Worm (Caenorhabditis elegans): ENCODE measurements around the gene C34D4.10.

C34D4.10 gene

ce11 chrIV:7165723-7166122 is 44.5 kb upstream of the C34D4.10 start, which contains the start of gene rpc-1:
Gene rpc-1 (minus strand): TSS chrIV:7165748.
- TF ChIP-seq unc-39 (tag; optimal IDR thresholded peaks at IDR 0.05) (no peak), sma-9 (GFP tag; optimal IDR thresholded peaks at IDR 0.05) (no peak), sma-9 (tag; optimal IDR thresholded peaks at IDR 0.05) (no peak), C34F6.9 (tag; optimal IDR thresholded peaks at IDR 0.05) (peak; percentile 63), lsy-2 (tag; optimal IDR thresholded peaks at IDR 0.05) (peak in 1 of 2 experiments; percentile 56), mbf-1 (tag; optimal IDR thresholded peaks at IDR 0.05) (no peak), gmeb-1 (tag; optimal IDR thresholded peaks at IDR 0.05) (peak; percentile 83), nhr-129 (tag; optimal IDR thresholded peaks at IDR 0.05) (peak; percentile 85), elt-1 (tag; optimal IDR thresholded peaks at IDR 0.05) (no peak), egl-27 (tag; optimal IDR thresholded peaks at IDR 0.05) (no peak), fos-1 (tag; optimal IDR thresholded peaks at IDR 0.05) (no peak), nhr-25 (tag; optimal IDR thresholded peaks at IDR 0.05) (no peak), F13H6.1 (tag; optimal IDR thresholded peaks at IDR 0.05) (no peak), ztf-11 (tag; optimal IDR thresholded peaks at IDR 0.05) (no peak), nhr-12 (tag; optimal IDR thresholded peaks at IDR 0.05) (no peak)

- no peak for TF ChIP-seq mab-5 (tag; optimal IDR thresholded peaks at IDR 0.05)
These were observed 38.4 kb upstream of the C34D4.10 start for ce11 chrIV:7159586-7159985.

- no peak for TF ChIP-seq unc-62 (GFP tag; optimal IDR thresholded peaks at IDR 0.05)
- no peak for TF ChIP-seq lin-13 (GFP tag; optimal IDR thresholded peaks at IDR 0.05)
- TF ChIP-seq nhr-77 (tag; optimal IDR thresholded peaks at IDR 0.05) = no peak
- no peak for TF ChIP-seq peb-1 (tag; optimal IDR thresholded peaks at IDR 0.05)
- no peak for TF ChIP-seq gmeb-1 (tag; optimal IDR thresholded peaks at IDR 0.05)
- TF ChIP-seq unc-55 (GFP tag; optimal IDR thresholded peaks at IDR 0.05) = no peak
- no peak for TF ChIP-seq mdl-1 (tag; optimal IDR thresholded peaks at IDR 0.05)
- TF ChIP-seq ceh-82 (tag; optimal IDR thresholded peaks at IDR 0.05) = no peak
- TF ChIP-seq nhr-129 (tag; optimal IDR thresholded peaks at IDR 0.05) = no peak
- no peak for TF ChIP-seq mbf-1 (tag; optimal IDR thresholded peaks at IDR 0.05)
- no peak for TF ChIP-seq nhr-23 (tag; optimal IDR thresholded peaks at IDR 0.05)
- no peak for TF ChIP-seq nhr-11 (tag; optimal IDR thresholded peaks at IDR 0.05)
- no peak for TF ChIP-seq elt-3 (tag; optimal IDR thresholded peaks at IDR 0.05)
- TF ChIP-seq egl-27 (tag; optimal IDR thresholded peaks at IDR 0.05) = no peak
- no peak for TF ChIP-seq nhr-10 (tag; optimal IDR thresholded peaks at IDR 0.05)
- no peak for TF ChIP-seq blmp-1 (tag; optimal IDR thresholded peaks at IDR 0.05; ENCODE audit: insufficient read depth)
- no peak for TF ChIP-seq nhr-6 (tag; optimal IDR thresholded peaks at IDR 0.05)
- no peak for TF ChIP-seq nhr-21 (tag; optimal IDR thresholded peaks at IDR 0.05)
- TF ChIP-seq snpc-4 (tag; optimal IDR thresholded peaks at IDR 0.05) = no peak
These were observed 36.9 kb upstream of the C34D4.10 start for ce11 chrIV:7158161-7158560.

- TF ChIP-seq C34F6.9 (tag; optimal IDR thresholded peaks at IDR 0.05) = peak; percentile 33
- no peak for TF ChIP-seq nhr-25 (tag; optimal IDR thresholded peaks at IDR 0.05)
These were observed 35.1 kb upstream of the C34D4.10 start, which contains the start of gene maph-9 for ce11 chrIV:7156356-7156755. Gene maph-9 (plus strand): TSS chrIV:7156628.

ce11 chrIV:7154356-7154755 is 33.1 kb upstream of the C34D4.10 start, which contains the start of gene C34D4.2:
Gene C34D4.2 (plus strand): TSS chrIV:7154656.
- TF ChIP-seq sem-4 (tag; optimal IDR thresholded peaks at IDR 0.05) (no peak), aly-2 (tag; optimal IDR thresholded peaks at IDR 0.05) (no peak), lin-11 (tag; optimal IDR thresholded peaks at IDR 0.05) (no peak), nhr-77 (tag; optimal IDR thresholded peaks at IDR 0.05) (no peak), lsy-2 (tag; optimal IDR thresholded peaks at IDR 0.05) (no peak), nhr-12 (tag; optimal IDR thresholded peaks at IDR 0.05) (no peak), unc-39 (tag; optimal IDR thresholded peaks at IDR 0.05) (no peak), mab-5 (tag; optimal IDR thresholded peaks at IDR 0.05) (no peak), ztf-4 (tag; optimal IDR thresholded peaks at IDR 0.05) (no peak), sma-3 (GFP tag; optimal IDR thresholded peaks at IDR 0.05) (no peak), ceh-82 (tag; optimal IDR thresholded peaks at IDR 0.05) (no peak), R02D3.7 (tag; optimal IDR thresholded peaks at IDR 0.05) (no peak), Y55F3AM.14 (GFP tag; optimal IDR thresholded peaks at IDR 0.05) (no peak), zag-1 (tag; optimal IDR thresholded peaks at IDR 0.05) (no peak), unc-55 (GFP tag; optimal IDR thresholded peaks at IDR 0.05) (no peak)
